Fruit fly (Drosophila melanogaster): ENCODE measurements around the gene CG32365.

The CG32365 gene

dm6 chr3L:7882105-7882504 lies 13.3 kb downstream of the CG32365 start (continued):
- peak; percentile 48 for TF ChIP-seq CG15601 (tag; optimal IDR thresholded peaks at IDR 0.05)
- peak; percentile 79 for TF ChIP-seq odd (GFP tag; optimal IDR thresholded peaks at IDR 0.05)
- TF ChIP-seq dan (GFP tag; IDR thresholded peaks at IDR 0.05): no peak
- TF ChIP-seq schlank (tag; optimal IDR thresholded peaks at IDR 0.05): peak; percentile 74
- no peak for TF ChIP-seq ttk (GFP tag; IDR thresholded peaks at IDR 0.05)
- peak; percentile 56 for TF ChIP-seq CG8924 (tag; optimal IDR thresholded peaks at IDR 0.05)
- TF ChIP-seq CG10565 (GFP tag; optimal IDR thresholded peaks at IDR 0.05): no peak
- TF ChIP-seq unc-4 (GFP tag; IDR thresholded peaks at IDR 0.05; ENCODE audit: partially characterized antibody): no peak
- TF ChIP-seq CG34422 (GFP tag; IDR thresholded peaks at IDR 0.05): no peak
- peak; percentile 86 for TF ChIP-seq PHDP (tag; optimal IDR thresholded peaks at IDR 0.05)
- TF ChIP-seq CG33213 (GFP tag; optimal IDR thresholded peaks at IDR 0.05): peak; percentile 10
- no peak for TF ChIP-seq Oaz (GFP tag; IDR thresholded peaks at IDR 0.05)
- no peak for TF ChIP-seq ind (GFP tag; optimal IDR thresholded peaks at IDR 0.05)
- TF ChIP-seq CG2120 (GFP tag; optimal IDR thresholded peaks at IDR 0.05): peak; percentile 66
- peak; percentile 94 for TF ChIP-seq lab (GFP tag; optimal IDR thresholded peaks at IDR 0.05)
- no peak for TF ChIP-seq wor (GFP tag; IDR thresholded peaks at IDR 0.05)
- peak; percentile 35; the same call in 1 of the 2 replicates for TF ChIP-seq stc (GFP tag; IDR thresholded peaks at IDR 0.05)
- TF ChIP-seq CG43689 (GFP tag; IDR thresholded peaks at IDR 0.05): no peak
- peak; percentile 86 for TF ChIP-seq Fer1 (GFP tag; optimal IDR thresholded peaks at IDR 0.05)
- TF ChIP-seq CG11398 (GFP tag; optimal IDR thresholded peaks at IDR 0.05): peak; percentile 67
- TF ChIP-seq Rx (GFP tag; IDR thresholded peaks at IDR 0.05): no peak
- TF ChIP-seq zen2 (GFP tag; IDR thresholded peaks at IDR 0.05; ENCODE audit: partially characterized antibody): no peak
- TF ChIP-seq Scr (GFP tag; IDR thresholded peaks at IDR 0.05; ENCODE audit: partially characterized antibody): no peak
- no peak for TF ChIP-seq Chrac-16 (GFP tag; optimal IDR thresholded peaks at IDR 0.05)
- TF ChIP-seq ewg (GFP tag; optimal IDR thresholded peaks at IDR 0.05): peak; percentile 1
- peak; percentile 46 for TF ChIP-seq org-1 (GFP tag; optimal IDR thresholded peaks at IDR 0.05)
- TF ChIP-seq HLHmδ (GFP tag; optimal IDR thresholded peaks at IDR 0.05): no peak
- TF ChIP-seq Gsc (GFP tag; IDR thresholded peaks at IDR 0.05): no peak
- peak; percentile 29; the same call in 1 of the 3 replicates for TF ChIP-seq CG17361 (GFP tag; IDR thresholded peaks at IDR 0.05)
- peak; percentile 76 for TF ChIP-seq CG12659 (GFP tag; optimal IDR thresholded peaks at IDR 0.05)
- peak; percentile 72 for TF ChIP-seq scrt (GFP tag; optimal IDR thresholded peaks at IDR 0.05)
- peak; percentile 30 for TF ChIP-seq CG12391 (tag; optimal IDR thresholded peaks at IDR 0.05)
- TF ChIP-seq Tbp (GFP tag; optimal IDR thresholded peaks at IDR 0.05): no peak
- no peak for TF ChIP-seq maf-S (GFP tag; optimal IDR thresholded peaks at IDR 0.05)
- TF ChIP-seq trh (GFP tag; optimal IDR thresholded peaks at IDR 0.05): no peak
- TF ChIP-seq chinmo (GFP tag; IDR thresholded peaks at IDR 0.05; ENCODE audit: partially characterized antibody): no peak
- TF ChIP-seq CG6791 (GFP tag; IDR thresholded peaks at IDR 0.05; ENCODE audit: partially characterized antibody): no peak
- peak; percentile 46 for TF ChIP-seq Dad (GFP tag; optimal IDR thresholded peaks at IDR 0.05)
- peak; percentile 81 for TF ChIP-seq CG6813 (GFP tag; optimal IDR thresholded peaks at IDR 0.05)
- TF ChIP-seq otp (GFP tag; IDR thresholded peaks at IDR 0.05): peak; percentile 59; the same call in 1 of the 3 replicates
- peak; percentile 90 for TF ChIP-seq BtbVII (GFP tag; optimal IDR thresholded peaks at IDR 0.05)
- peak; percentile 66 for TF ChIP-seq ATbp (GFP tag; optimal IDR thresholded peaks at IDR 0.05)
- peak; percentile 81 for TF ChIP-seq Asciz (GFP tag; optimal IDR thresholded peaks at IDR 0.05)
- no peak for TF ChIP-seq CG3065 (GFP tag; optimal IDR thresholded peaks at IDR 0.05)
- TF ChIP-seq CG11085 (GFP tag; IDR thresholded peaks at IDR 0.05): 0 out of 2 replicates have a peak, but pooled peaks have one; percentile 39
- TF ChIP-seq Ets97D (GFP tag; optimal IDR thresholded peaks at IDR 0.05): peak; percentile 9
- peak; percentile 85 for TF ChIP-seq MTF-1 (GFP tag; optimal IDR thresholded peaks at IDR 0.05; ENCODE audit: borderline replicate concordance)
- TF ChIP-seq CG16815 (GFP tag; optimal IDR thresholded peaks at IDR 0.05): no peak
- TF ChIP-seq ssp (GFP tag; IDR thresholded peaks at IDR 0.05): no peak
- peak; percentile 32 for TF ChIP-seq CG17912 (GFP tag; optimal IDR thresholded peaks at IDR 0.05)
- TF ChIP-seq CG3407 (GFP tag; optimal IDR thresholded peaks at IDR 0.05): peak; percentile 15

Measured in whole organism, embryonic.